Fruit fly (Drosophila melanogaster): ENCODE results near the gene Atg18b.

Atg18b gene

DNA sequence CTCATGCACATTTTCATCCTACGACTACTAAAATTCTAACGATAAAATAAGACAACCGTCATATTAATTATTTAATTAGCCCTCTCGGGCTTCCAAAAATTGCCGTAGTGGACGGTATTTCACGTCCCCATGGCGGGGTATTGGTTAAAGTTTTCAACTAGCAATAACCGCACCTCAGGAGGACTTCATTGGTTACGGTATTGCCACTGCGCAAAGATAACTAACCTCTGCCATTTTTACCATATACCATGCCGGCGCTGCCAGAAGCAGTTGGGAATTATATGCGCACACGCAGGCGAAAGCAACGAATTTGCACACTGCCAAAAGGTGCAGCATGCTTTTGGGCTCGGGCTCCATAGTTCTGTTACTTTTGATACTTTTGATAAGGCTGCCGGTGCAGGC is 5.4 kb downstream of the Atg18b start (continued):
- TF ChIP-seq CG8632 (GFP tag; optimal IDR thresholded peaks at IDR 0.05), result no peak
- no peak for TF ChIP-seq CG3032 (tag; optimal IDR thresholded peaks at IDR 0.05)
- no peak for TF ChIP-seq acj6 (GFP tag; optimal IDR thresholded peaks at IDR 0.05)
- peak; percentile 46 for TF ChIP-seq Met (GFP tag; optimal IDR thresholded peaks at IDR 0.05)
- TF ChIP-seq CG32006 (GFP tag; optimal IDR thresholded peaks at IDR 0.05), result no peak
- TF ChIP-seq Sox102F (GFP tag; optimal IDR thresholded peaks at IDR 0.05), result peak; percentile 48
- no peak for TF ChIP-seq CG6808 (GFP tag; optimal IDR thresholded peaks at IDR 0.05)
- TF ChIP-seq CG6163 (GFP tag; IDR thresholded peaks at IDR 0.05), result 0 out of 3 replicates have a peak, but pooled peaks have one; percentile 39
- no peak for TF ChIP-seq Hr4 (GFP tag; optimal IDR thresholded peaks at IDR 0.05)
- TF ChIP-seq Blimp-1 (GFP tag; optimal IDR thresholded peaks at IDR 0.05), result no peak
- no peak for TF ChIP-seq fd59A (GFP tag; optimal IDR thresholded peaks at IDR 0.05)
- TF ChIP-seq CG6276 (GFP tag; optimal IDR thresholded peaks at IDR 0.05), result no peak
- peak; percentile 59 for TF ChIP-seq vri (GFP tag; optimal IDR thresholded peaks at IDR 0.05)
- TF ChIP-seq Eip78C (GFP tag), result peak; percentile 75
- TF ChIP-seq CG11902 (GFP tag; optimal IDR thresholded peaks at IDR 0.05), result no peak

DNA sequence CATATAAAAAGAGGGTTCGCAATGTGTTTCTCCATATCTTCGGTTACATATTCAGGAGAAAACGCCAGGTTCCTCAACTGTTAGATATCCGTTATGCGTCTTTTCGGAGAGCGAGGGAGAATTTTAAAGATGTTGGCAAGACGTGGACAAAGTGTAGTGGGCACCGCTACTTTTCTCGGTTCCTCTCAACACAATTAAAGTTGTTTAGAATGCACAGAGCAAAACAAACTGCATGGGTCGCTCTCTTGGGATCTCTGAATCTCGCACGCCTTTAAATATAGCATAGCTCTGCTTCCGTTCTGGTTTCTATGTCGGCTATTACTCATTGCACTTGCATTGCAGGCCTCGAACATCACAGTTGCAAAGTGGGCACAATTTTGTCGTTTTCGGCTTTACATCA is 14.2 kb downstream of the Atg18b start, which contains the start of gene clumsy:
clumsy (plus strand) TSS at position 301 of the 400 bp plus-strand sequence.
- TF ChIP-seq CG16779 (tag; optimal IDR thresholded peaks at IDR 0.05), result no peak
- no peak for TF ChIP-seq CG6276 (GFP tag; optimal IDR thresholded peaks at IDR 0.05)
- no peak for TF ChIP-seq achi (GFP tag; optimal IDR thresholded peaks at IDR 0.05)
- no peak for TF ChIP-seq eg (GFP tag; IDR thresholded peaks at IDR 0.05)
- no peak for TF ChIP-seq topi (GFP tag; optimal IDR thresholded peaks at IDR 0.05)
- no peak for TF ChIP-seq Eip75B (GFP tag; optimal IDR thresholded peaks at IDR 0.05)
- no peak for TF ChIP-seq esn (GFP tag; optimal IDR thresholded peaks at IDR 0.05)
- no peak for TF ChIP-seq CG6792 (GFP tag; optimal IDR thresholded peaks at IDR 0.05)
- TF ChIP-seq Smox (GFP tag; optimal IDR thresholded peaks at IDR 0.05), result no peak
- TF ChIP-seq Ets21C (GFP tag; optimal IDR thresholded peaks at IDR 0.05), result no peak
- no peak for TF ChIP-seq CG6854 (GFP tag; optimal IDR thresholded peaks at IDR 0.05)
- TF ChIP-seq CG4318 (GFP tag; optimal IDR thresholded peaks at IDR 0.05), result no peak
- no peak for TF ChIP-seq Sox15 (GFP tag; optimal IDR thresholded peaks at IDR 0.05)
- no peak for TF ChIP-seq fd85E (GFP tag; optimal IDR thresholded peaks at IDR 0.05)
- TF ChIP-seq lz (GFP tag; optimal IDR thresholded peaks at IDR 0.05), result no peak
- no peak for TF ChIP-seq svp (GFP tag)
- TF ChIP-seq CG31627 (GFP tag; optimal IDR thresholded peaks at IDR 0.05), result no peak

- no peak for TF ChIP-seq CG32006 (GFP tag; optimal IDR thresholded peaks at IDR 0.05)
Observed at dm6 chr2L:21202702-21203101, 17.7 kb downstream of the Atg18b start, which contains the start of gene CG31988. TSS of gene CG31988 (minus strand) at chr2L:21202802.

DNA sequence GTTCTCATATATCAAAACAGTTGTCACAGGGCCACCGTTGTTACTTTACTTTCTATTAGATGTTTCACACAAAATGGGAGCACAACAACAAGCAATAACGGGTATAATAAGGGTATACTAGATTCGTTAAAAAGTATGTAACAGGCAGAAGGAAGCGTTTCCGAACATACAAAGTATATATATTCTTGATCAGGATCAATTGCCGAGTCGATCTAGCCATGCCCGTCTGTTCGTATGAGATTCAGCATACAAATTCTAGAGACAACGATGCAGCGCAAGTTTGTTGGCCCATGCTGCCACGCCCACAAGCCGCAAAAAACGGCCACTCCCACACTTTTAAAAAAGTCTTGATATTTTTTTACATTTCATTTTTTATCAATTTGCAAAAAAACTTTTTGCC is 20.1 kb downstream of the Atg18b start, which contains the start of gene CG31624:
CG31624 (minus strand) TSS at position 101 of the 400 bp plus-strand sequence.
- TF ChIP-seq Lpt (GFP tag; optimal IDR thresholded peaks at IDR 0.05) (no peak), salr (GFP tag; optimal IDR thresholded peaks at IDR 0.05) (no peak), Smox (GFP tag; optimal IDR thresholded peaks at IDR 0.05) (no peak), Sox102F (GFP tag; optimal IDR thresholded peaks at IDR 0.05) (no peak), esn (GFP tag; optimal IDR thresholded peaks at IDR 0.05) (no peak), topi (GFP tag; optimal IDR thresholded peaks at IDR 0.05) (no peak), fd59A (GFP tag; optimal IDR thresholded peaks at IDR 0.05) (no peak), Eip78C (GFP tag) (no peak), pdm3 (GFP tag; optimal IDR thresholded peaks at IDR 0.05) (no peak), CG11902 (GFP tag; optimal IDR thresholded peaks at IDR 0.05) (no peak), CG6854 (GFP tag; optimal IDR thresholded peaks at IDR 0.05) (no peak), CG10669 (GFP tag; optimal IDR thresholded peaks at IDR 0.05) (no peak), dsx (GFP tag; optimal IDR thresholded peaks at IDR 0.05; ENCODE audit: poor library complexity, severe bottlenecking) (no peak)

Measured in whole organism, prepupa.